Worm (Caenorhabditis elegans): Measurements from ENCODE around the gene F14D7.14.
A peak's percentile ranks its signal among the peaks of the same experiment; 100 is the strongest.
"Not testable (repeated sequence)": the region's sequence is repeated elsewhere in the genome, so short reads cannot be mapped to it uniquely, and the experiment has no call there.

Gene F14D7.14

DNA sequence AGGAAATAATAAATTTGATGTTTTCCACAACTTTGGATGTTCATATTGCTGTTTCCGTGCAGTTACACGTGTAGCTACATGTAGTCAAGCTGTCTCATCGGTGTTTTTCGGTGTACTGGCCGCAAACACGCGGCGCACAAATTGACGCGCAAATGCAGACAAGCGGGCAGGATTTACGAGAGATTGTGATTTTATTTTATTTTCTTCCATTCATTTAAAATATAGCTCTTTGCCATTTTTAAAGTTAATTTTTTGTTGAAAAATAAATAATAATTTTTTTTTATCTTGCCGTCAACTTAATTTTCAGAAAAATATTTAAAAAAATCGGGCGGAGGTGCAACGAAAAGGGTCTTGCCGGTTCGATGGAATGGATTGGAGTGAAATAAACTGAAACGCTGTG lies 35.5 kb upstream of the F14D7.14 start, which contains the start of gene F40G12.7:
Gene F40G12.7, plus strand, starts transcription at position 301 of the 400 bp plus-strand sequence.
- TF ChIP-seq ets-5 (GFP tag; IDR thresholded peaks at IDR 0.05); nhr-85 (tag); ceh-88 (GFP tag; IDR thresholded peaks at IDR 0.05): not testable (repeated sequence)

DNA sequence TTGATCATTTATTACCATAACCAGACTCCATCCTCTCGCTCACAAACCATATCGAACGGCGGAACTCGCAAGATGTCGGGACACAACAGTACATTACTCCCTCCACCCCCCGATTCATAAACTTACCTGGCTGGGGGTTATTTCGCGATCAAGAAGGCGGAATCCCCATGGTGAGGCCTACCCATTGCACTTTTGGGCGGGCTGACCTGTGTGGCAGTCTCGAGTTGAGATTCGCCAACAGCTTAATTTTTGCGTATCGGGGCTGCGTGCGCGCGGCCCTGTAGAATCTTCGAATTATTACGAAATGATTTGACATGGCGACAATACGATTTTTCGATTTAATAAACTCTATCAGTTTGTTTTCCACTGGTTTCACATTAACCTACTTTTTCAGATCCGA lies 32.3 kb upstream of the F14D7.14 start:
- TF ChIP-seq snpc-4 (tag; optimal IDR thresholded peaks at IDR 0.05) = peak; percentile 40

DNA sequence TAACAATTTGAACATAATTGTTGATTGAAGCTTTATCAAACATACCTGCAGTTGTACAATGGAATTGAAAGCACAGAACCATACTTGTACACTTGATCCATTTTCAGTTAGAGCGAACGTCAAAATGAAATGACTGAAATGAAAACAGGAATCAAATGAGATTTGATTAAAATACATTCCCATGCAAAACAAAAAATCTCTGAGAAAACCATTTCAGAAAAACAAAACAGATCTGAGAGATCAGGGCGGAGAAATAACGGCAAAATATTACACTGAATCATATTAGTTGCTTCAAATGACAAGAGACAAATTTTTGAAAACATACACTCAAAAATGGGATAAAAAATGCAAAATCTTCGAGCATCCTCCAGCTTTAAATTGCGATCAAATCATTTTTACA lies 30.0 kb upstream of the F14D7.14 start, which contains the start of gene srt-33:
Gene srt-33, minus strand, starts transcription at position 101 of the 400 bp plus-strand sequence.
- TF ChIP-seq pax-3 (tag; optimal IDR thresholded peaks at IDR 0.05) (no peak), vab-15 (tag; optimal IDR thresholded peaks at IDR 0.05) (no peak), nhr-19 (GFP tag; conservative IDR thresholded peaks at IDR 0.05) (no peak)

DNA sequence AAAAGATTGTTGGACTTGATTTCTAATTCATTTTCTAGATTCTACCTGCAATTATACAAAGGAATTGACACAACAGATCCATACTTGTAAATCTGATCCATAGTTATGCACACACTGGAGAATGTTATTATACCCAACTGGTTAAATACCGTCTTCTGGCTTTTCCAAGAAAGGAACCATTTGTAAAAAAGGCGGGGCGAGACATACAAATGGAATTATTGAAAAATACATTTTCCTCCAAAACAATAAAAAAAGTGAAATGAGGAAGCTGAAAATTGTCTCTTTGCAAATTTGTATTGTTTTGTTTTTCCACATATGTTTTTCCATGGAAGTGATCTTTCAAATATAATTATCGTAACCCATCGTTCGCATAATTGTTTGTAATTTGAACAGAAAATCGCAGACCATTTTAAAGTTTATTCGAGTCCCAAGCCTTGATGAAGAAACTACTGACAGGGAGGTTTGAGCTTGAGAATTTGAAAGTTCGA lies 27.5 kb upstream of the F14D7.14 start, which contains the start of the genes srt-74 and F40G12.9:
Gene srt-74, minus strand, starts transcription at position 101 of the 488 bp plus-strand sequence.
Gene F40G12.9, plus strand, starts transcription at position 438 of the 488 bp plus-strand sequence.
- TF ChIP-seq ets-5 (GFP tag; IDR thresholded peaks at IDR 0.05) (no peak), hlh-4 (tag; optimal IDR thresholded peaks at IDR 0.05) (no peak), hpl-2 (GFP tag; optimal IDR thresholded peaks at IDR 0.05) (no peak), snu-23 (GFP tag; optimal IDR thresholded peaks at IDR 0.05) (no peak), fkh-8 (tag; optimal IDR thresholded peaks at IDR 0.05) (no peak), elt-2 (tag; optimal IDR thresholded peaks at IDR 0.05) (no peak), F16B12.6 (tag; optimal IDR thresholded peaks at IDR 0.05) (no peak), ceh-82 (tag; optimal IDR thresholded peaks at IDR 0.05) (no peak), nhr-237 (tag; optimal IDR thresholded peaks at IDR 0.05) (no peak), elt-3 (tag; optimal IDR thresholded peaks at IDR 0.05) (no peak), xbp-1 (tag; optimal IDR thresholded peaks at IDR 0.05) (no peak), zip-4 (GFP tag; optimal IDR thresholded peaks at IDR 0.05) (no peak)

DNA sequence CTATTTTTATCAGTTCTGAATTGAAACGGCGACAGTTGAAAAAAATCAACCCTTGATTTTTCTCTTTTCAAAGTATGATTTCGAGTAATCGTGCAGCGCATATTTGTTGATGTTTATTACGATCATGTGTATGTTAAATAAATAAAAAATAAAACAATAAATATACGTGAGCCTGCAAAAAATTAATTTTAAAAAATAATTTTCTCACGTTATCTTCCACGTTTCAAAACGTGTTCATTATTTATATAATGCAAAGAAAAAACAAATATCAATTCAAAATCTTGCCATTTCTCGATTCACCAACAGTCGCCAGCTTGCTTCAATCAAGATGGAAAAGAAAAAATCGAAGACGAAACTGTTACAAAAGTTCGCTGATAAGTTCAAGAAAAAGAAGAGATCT lies 26.5 kb upstream of the F14D7.14 start, which contains the start of gene F40G12.10:
Gene F40G12.10, plus strand, starts transcription at position 301 of the 400 bp plus-strand sequence.
- TF ChIP-seq rnt-1 (tag; optimal IDR thresholded peaks at IDR 0.05) = no peak
- TF ChIP-seq unc-98 (GFP tag; IDR thresholded peaks at IDR 0.05) = no peak
- no peak for TF ChIP-seq efl-1 (optimal IDR thresholded peaks at IDR 0.05)
- no peak for TF ChIP-seq efl-1 (GFP tag; optimal IDR thresholded peaks at IDR 0.05 in 1 of 2)
- no peak for TF ChIP-seq blmp-1 (tag; optimal IDR thresholded peaks at IDR 0.05)
- TF ChIP-seq snu-23 (GFP tag; optimal IDR thresholded peaks at IDR 0.05) = no peak
- TF ChIP-seq sptf-1 (tag; optimal IDR thresholded peaks at IDR 0.05) = no peak
- TF ChIP-seq lin-15B (tag; optimal IDR thresholded peaks at IDR 0.05) = no peak
- no peak for TF ChIP-seq fos-1 (tag; optimal IDR thresholded peaks at IDR 0.05)

DNA sequence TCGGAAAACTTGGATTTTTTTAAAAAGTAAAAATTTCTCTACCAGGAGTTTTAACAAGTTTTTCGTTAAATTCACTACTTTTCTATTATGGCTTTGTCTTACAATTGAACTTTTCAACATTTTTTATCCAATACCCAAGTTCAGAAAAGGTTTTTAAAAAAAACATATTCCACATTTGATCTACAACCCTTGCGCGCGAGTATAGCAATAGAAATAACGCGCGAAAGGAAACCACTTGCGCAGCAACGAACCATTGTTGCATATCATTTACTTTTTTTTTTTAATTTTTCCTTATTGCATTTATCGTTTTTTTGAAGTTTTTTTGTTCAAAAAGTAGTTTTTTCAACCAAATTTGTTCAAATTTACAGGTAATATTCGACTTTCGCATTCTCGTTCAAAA lies 23.9 kb upstream of the F14D7.14 start, which contains the start of gene F40G12.11:
Gene F40G12.11, plus strand, starts transcription at position 369 of the 400 bp plus-strand sequence.
- TF ChIP-seq mep-1 (tag; optimal IDR thresholded peaks at IDR 0.05) (no peak), ztf-11 (tag; optimal IDR thresholded peaks at IDR 0.05) (no peak), efl-1 (optimal IDR thresholded peaks at IDR 0.05) (no peak), efl-1 (GFP tag; optimal IDR thresholded peaks at IDR 0.05 in 1 of 2) (no peak), alr-1 (tag; optimal IDR thresholded peaks at IDR 0.05; ENCODE audit: borderline replicate concordance) (no peak), nhr-84 (tag; optimal IDR thresholded peaks at IDR 0.05) (no peak), lin-39 (tag; optimal IDR thresholded peaks at IDR 0.05) (no peak), snu-23 (GFP tag; optimal IDR thresholded peaks at IDR 0.05) (no peak), pax-3 (tag; optimal IDR thresholded peaks at IDR 0.05) (no peak), egl-27 (tag; optimal IDR thresholded peaks at IDR 0.05) (no peak), skn-1 (tag; optimal IDR thresholded peaks at IDR 0.05) (no peak), nhr-71 (tag; optimal IDR thresholded peaks at IDR 0.05) (no peak), lin-14 (GFP tag; optimal IDR thresholded peaks at IDR 0.05) (no peak)

All from whole organism, L1 larva.